Worm (Caenorhabditis elegans) whole organism, young adult: Measurements from ENCODE around the gene col-73.

ENCODE experiments used
- B0336.3 ChIP-seq: fragments of 200-800 bp; sonication (Bioruptor generic); IDR thresholded peaks from 2 replicates; pipeline ENCODE4 v1.3.6; 2022; ENCODE audit warnings: missing genetic modification characterization, missing compliant biosample characterization
- D2030.7 ChIP-seq: fragments of 200-800 bp; sonication (Bioruptor generic); IDR thresholded peaks from 2 replicates; pipeline ENCODE4 v1.3.6; 2022; ENCODE audit warnings: missing genetic modification reagents, missing genetic modification characterization, missing compliant biosample characterization
- F10E7.11 ChIP-seq: sonication (generic microtip); optimal IDR thresholded peaks from 2 replicates; lab custom pipeline; 2017; ENCODE audit warnings: mild to moderate bottlenecking, missing genetic modification characterization, moderate library complexity, missing compliant biosample characterization
- F33H1.4 ChIP-seq: fragments of 200-800 bp; sonication (Bioruptor generic); IDR thresholded peaks from 2 replicates; pipeline ENCODE4 v1.3.6; 2022; ENCODE audit warnings: missing genetic modification reagents, missing genetic modification characterization, missing compliant biosample characterization
- F37B4.10 ChIP-seq: fragments of 200-800 bp; sonication (Bioruptor generic); IDR thresholded peaks from 2 replicates; pipeline ENCODE4 v1.3.6; 2022; ENCODE audit warnings: missing genetic modification characterization, missing compliant biosample characterization
- F39B2.1 ChIP-seq: fragments of 200-800 bp; sonication (Bioruptor generic); IDR thresholded peaks from 2 replicates; pipeline ENCODE4 v1.3.6; 2022; ENCODE audit warnings: missing genetic modification reagents, missing genetic modification characterization, missing compliant biosample characterization
- K12H6.12 ChIP-seq: fragments of 200-800 bp; sonication (Bioruptor generic); optimal IDR thresholded peaks from 2 replicates; lab custom pipeline; 2018; ENCODE audit warnings: mild to moderate bottlenecking, missing genetic modification characterization, missing compliant biosample characterization
- Y56A3A.18 ChIP-seq: fragments of 200-800 bp; sonication (Bioruptor generic); IDR thresholded peaks from 2 replicates; pipeline ENCODE4 v1.3.6; 2022; ENCODE audit warnings: missing genetic modification reagents, missing genetic modification characterization, missing compliant biosample characterization
- akir-1 ChIP-seq: fragments of 200-800 bp; sonication (Bioruptor generic); optimal IDR thresholded peaks from 2 replicates; lab custom pipeline; 2018; ENCODE audit warnings: mild to moderate bottlenecking, missing genetic modification characterization, moderate library complexity, missing compliant biosample characterization
- atf-7 ChIP-seq: sonication (generic microtip); optimal IDR thresholded peaks from 2 replicates; lab custom pipeline; 2017; ENCODE audit warnings: mild to moderate bottlenecking, missing genetic modification characterization, missing compliant biosample characterization
- athp-1 ChIP-seq: sonication (generic microtip); optimal IDR thresholded peaks from 2 replicates; lab custom pipeline; 2017; ENCODE audit warnings: mild to moderate bottlenecking, missing genetic modification characterization, missing compliant biosample characterization
- bed-1 ChIP-seq: fragments of 200-800 bp; sonication (Bioruptor generic); IDR thresholded peaks from 2 replicates; pipeline ENCODE4 v1.3.6; 2022; ENCODE audit warnings: missing genetic modification reagents, missing genetic modification characterization, missing compliant biosample characterization
- bed-2 ChIP-seq: fragments of 200-800 bp; sonication (Bioruptor generic); IDR thresholded peaks from 2 replicates; pipeline ENCODE4 v1.3.6; 2022; ENCODE audit warnings: missing genetic modification reagents, missing genetic modification characterization, missing compliant biosample characterization
- cebp-2 ChIP-seq: fragments of 200-800 bp; sonication (Bioruptor generic); IDR thresholded peaks from 2 replicates; pipeline ENCODE4 v1.3.6; 2022; ENCODE audit warnings: missing genetic modification characterization, missing compliant biosample characterization
- ceh-27 ChIP-seq: fragments of 200-800 bp; sonication (Bioruptor generic); optimal IDR thresholded peaks from 2 replicates; lab custom pipeline; 2018; ENCODE audit warnings: mild to moderate bottlenecking, missing genetic modification characterization, moderate library complexity, missing compliant biosample characterization
- ceh-58 ChIP-seq: fragments of 200-800 bp; sonication (Bioruptor generic); IDR thresholded peaks from 2 replicates; pipeline ENCODE4 v1.3.6; 2022; ENCODE audit warnings: missing genetic modification characterization, missing compliant biosample characterization
- ceh-79 ChIP-seq: sonication (generic microtip); optimal IDR thresholded peaks from 2 replicates; lab custom pipeline; 2017; ENCODE audit warnings: mild to moderate bottlenecking, missing genetic modification characterization, missing compliant biosample characterization
- ceh-91 ChIP-seq: fragments of 200-800 bp; sonication (Bioruptor generic); IDR thresholded peaks from 2 replicates; pipeline ENCODE4 v1.3.6; 2022; ENCODE audit warnings: missing genetic modification reagents, missing genetic modification characterization, missing compliant biosample characterization
- dpl-1 ChIP-seq: fragments of 150-350 bp; optimal IDR thresholded peaks from 2 replicates; lab custom pipeline; 2014; ENCODE audit warnings: missing biosample characterization, missing genetic modification reagents, missing genetic modification characterization
- egl-18 ChIP-seq: fragments of 200-800 bp; sonication (Bioruptor generic); IDR thresholded peaks from 2 replicates; pipeline ENCODE4 v1.3.6; 2022; ENCODE audit warnings: missing genetic modification reagents, missing genetic modification characterization, missing compliant biosample characterization
- egl-44 ChIP-seq: fragments of 200-800 bp; sonication (Bioruptor generic); IDR thresholded peaks from 2 replicates; pipeline ENCODE4 v1.3.6; 2022; ENCODE audit warnings: missing genetic modification reagents, missing genetic modification characterization, missing compliant biosample characterization
- fkh-3 ChIP-seq: sonication (generic microtip); optimal IDR thresholded peaks from 2 replicates; lab custom pipeline; 2016; ENCODE audit warnings: mild to moderate bottlenecking, missing genetic modification characterization, missing compliant biosample characterization
- gei-17 ChIP-seq: fragments of 200-800 bp; sonication (Bioruptor generic); optimal IDR thresholded peaks from 2 replicates; lab custom pipeline; 2018; ENCODE audit warnings: mild to moderate bottlenecking, missing genetic modification characterization, missing compliant biosample characterization
- hmg-1.2 ChIP-seq: fragments of 200-800 bp; sonication (Bioruptor generic); IDR thresholded peaks from 2 replicates; pipeline ENCODE4 v1.3.6; 2022; ENCODE audit warnings: missing genetic modification reagents, missing genetic modification characterization, missing compliant biosample characterization
- hrde-1 ChIP-seq: sonication (generic microtip); optimal IDR thresholded peaks from 2 replicates; lab custom pipeline; 2016; ENCODE audit warnings: missing genetic modification characterization, mild to moderate bottlenecking, missing compliant biosample characterization, moderate library complexity, missing genotype, missing genetic modification reagents, borderline replicate concordance
- lir-1 ChIP-seq: fragments of 200-800 bp; sonication (Bioruptor generic); conservative IDR thresholded peaks from 2 replicates; pipeline ENCODE4 v1.3.6; 2022; ENCODE audit warnings: missing genetic modification reagents, missing genetic modification characterization, missing compliant biosample characterization
- lsl-1 ChIP-seq: fragments of 200-800 bp; sonication (Bioruptor generic); optimal IDR thresholded peaks from 2 replicates; lab custom pipeline; 2018; ENCODE audit warnings: mild to moderate bottlenecking, missing genetic modification characterization, moderate library complexity, missing compliant biosample characterization
- madf-10 ChIP-seq: sonication (generic microtip); optimal IDR thresholded peaks from 2 replicates; lab custom pipeline; 2016; ENCODE audit warnings: mild to moderate bottlenecking, missing genetic modification characterization, missing compliant biosample characterization
- madf-6 ChIP-seq: fragments of 200-800 bp; sonication (Bioruptor generic); IDR thresholded peaks from 2 replicates; pipeline ENCODE4 v1.3.6; 2022; ENCODE audit warnings: missing genetic modification reagents, missing genetic modification characterization, missing compliant biosample characterization
- madf-8 ChIP-seq: fragments of 200-800 bp; sonication (Bioruptor generic); conservative IDR thresholded peaks from 2 replicates; pipeline ENCODE4 v1.3.6; 2022; ENCODE audit warnings: missing genetic modification reagents, missing genetic modification characterization, missing compliant biosample characterization
- mcd-1 ChIP-seq: fragments of 200-800 bp; sonication (Bioruptor generic); IDR thresholded peaks from 2 replicates; pipeline ENCODE4 v1.3.6; 2022; ENCODE audit warnings: missing genetic modification reagents, missing genetic modification characterization, missing compliant biosample characterization
- mel-28 ChIP-seq: sonication (generic microtip); optimal IDR thresholded peaks from 2 replicates; lab custom pipeline; 2016; ENCODE audit warnings: borderline replicate concordance, mild to moderate bottlenecking, missing genetic modification characterization, missing compliant biosample characterization
- nhr-90 ChIP-seq: sonication (generic microtip); optimal IDR thresholded peaks from 2 replicates; lab custom pipeline; 2016; ENCODE audit warnings: missing genotype, mild to moderate bottlenecking, missing genetic modification characterization, missing compliant biosample characterization
- pha-4 ChIP-seq: fragments of 150-350 bp; sonication (generic microtip); optimal IDR thresholded peaks from 2 replicates; lab custom pipeline; 2014; ENCODE audit warnings: missing biosample characterization, missing genetic modification reagents, missing genetic modification characterization
- rec-8 ChIP-seq, 2 experiments: sonication (generic microtip); optimal IDR thresholded peaks; 2 replicates each; lab custom pipeline; 2016; ENCODE audit warnings: mild to moderate bottlenecking in 2 of 2, missing genetic modification characterization in 2 of 2, missing genetic modification reagents in 2 of 2, missing genotype in 2 of 2, missing biosample characterization in 1 of 2, missing compliant biosample characterization in 1 of 2, moderate library complexity in 1 of 2
- sdz-38 ChIP-seq: sonication (generic microtip); optimal IDR thresholded peaks from 2 replicates; lab custom pipeline; 2016; ENCODE audit warnings: missing genotype, missing genetic modification characterization, missing compliant biosample characterization
- snpc-3.4 ChIP-seq: sonication (generic microtip); optimal IDR thresholded peaks from 2 replicates; lab custom pipeline; 2017; ENCODE audit warnings: missing genetic modification characterization, mild to moderate bottlenecking, missing compliant biosample characterization, antibody characterized with exemption, moderate library complexity, missing genotype, missing genetic modification reagents
- tbp1 ChIP-seq: fragments of 200-800 bp; sonication (Bioruptor generic); optimal IDR thresholded peaks from 2 replicates; lab custom pipeline; 2018; ENCODE audit warnings: mild to moderate bottlenecking, missing genetic modification characterization, missing compliant biosample characterization
- tlf-1 ChIP-seq: fragments of 200-800 bp; sonication (Bioruptor generic); optimal IDR thresholded peaks from 2 replicates; lab custom pipeline; 2018; ENCODE audit warnings: mild to moderate bottlenecking, missing genetic modification characterization, missing compliant biosample characterization
- unc-62 ChIP-seq: fragments of 150-350 bp; optimal IDR thresholded peaks from 2 replicates; lab custom pipeline; 2014; ENCODE audit warnings: missing biosample characterization, missing genetic modification reagents, missing genetic modification characterization
- xnd-1 ChIP-seq: sonication (generic microtip); optimal IDR thresholded peaks from 2 replicates; lab custom pipeline; 2016; ENCODE audit warnings: missing genotype, missing genetic modification reagents, missing genetic modification characterization, missing compliant biosample characterization
- zim-3 ChIP-seq: sonication (generic microtip); optimal IDR thresholded peaks from 2 replicates; lab custom pipeline; 2017; ENCODE audit warnings: mild to moderate bottlenecking, missing genetic modification characterization, moderate library complexity, missing compliant biosample characterization
- ztf-18 ChIP-seq: sonication (generic microtip); optimal IDR thresholded peaks from 2 replicates; lab custom pipeline; 2016; ENCODE audit warnings: missing genotype, mild to moderate bottlenecking, missing genetic modification characterization, missing compliant biosample characterization
- ztf-28 ChIP-seq: fragments of 200-800 bp; sonication (Bioruptor generic); IDR thresholded peaks from 2 replicates; pipeline ENCODE4 v1.3.6; 2022; ENCODE audit warnings: missing genetic modification reagents, missing genetic modification characterization, missing compliant biosample characterization
- ztf-6 ChIP-seq: fragments of 200-800 bp; sonication (Bioruptor generic); IDR thresholded peaks from 2 replicates; pipeline ENCODE4 v1.3.6; 2022; ENCODE audit warnings: missing genetic modification reagents, missing genetic modification characterization, missing compliant biosample characterization

col-73 gene

DNA sequence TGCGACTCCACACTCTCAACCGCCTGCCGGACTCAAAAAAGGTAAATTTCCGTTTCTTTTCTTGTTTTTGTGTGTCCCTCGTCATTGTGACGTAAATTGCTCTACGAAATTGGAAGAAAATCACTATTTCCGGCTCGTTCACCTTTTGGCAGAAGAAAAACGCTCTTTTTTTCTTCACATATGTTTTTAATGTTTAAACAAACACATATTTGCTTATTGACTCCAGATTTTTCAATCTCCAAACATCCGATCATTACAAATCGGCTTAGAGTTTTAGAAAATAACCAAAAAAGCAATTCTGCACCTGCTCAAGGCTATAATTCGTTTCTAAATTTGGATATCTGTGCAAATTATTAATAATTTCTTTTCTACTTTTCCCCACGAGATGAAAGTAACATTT, 33.0 kb upstream of the col-73 start:
- no peak for TF ChIP-seq ceh-79 (tag; lab: Kevin White, UChicago)
- TF ChIP-seq dpl-1 = no peak
- TF ChIP-seq egl-44 (GFP tag; lab: Robert Waterston, UW) = no peak
- TF ChIP-seq D2030.7 (GFP tag; lab: Robert Waterston, UW) = no peak
- no peak for TF ChIP-seq F33H1.4
- no peak for TF ChIP-seq atf-7
- TF ChIP-seq madf-8 (GFP tag; lab: Robert Waterston, UW) = no peak
- TF ChIP-seq K12H6.12 (tag; lab: Kevin White, UChicago) = no peak
- no peak for TF ChIP-seq F37B4.10 (GFP tag; lab: Robert Waterston, UW)
- no peak for TF ChIP-seq tlf-1 (GFP tag; lab: Kevin White, UChicago)
- TF ChIP-seq tbp1 (GFP tag; lab: Kevin White, UChicago) = no peak
- TF ChIP-seq gei-17 (GFP tag; lab: Kevin White, UChicago) = no peak
- TF ChIP-seq bed-2 = no peak
- no peak for TF ChIP-seq ceh-27 (GFP tag; lab: Kevin White, UChicago)

ce11 chrII:4905331-4905730, 32.4 kb upstream of the col-73 start:
- TF ChIP-seq F10E7.11 = no peak
- no peak for TF ChIP-seq akir-1 (GFP tag; lab: Kevin White, UChicago)
- peak; percentile 70 for TF ChIP-seq lsl-1 (GFP tag; lab: Kevin White, UChicago)
- TF ChIP-seq Y56A3A.18 (GFP tag; lab: Robert Waterston, UW) = no peak
- TF ChIP-seq madf-6 (GFP tag; lab: Robert Waterston, UW) = peak; percentile 56
- peak; percentile 50; the same call in 1 of the 2 replicates for TF ChIP-seq F33H1.4

ce11 chrII:4904778-4905177, 31.8 kb upstream of the col-73 start, which contains the start of gene btbd-10:
Gene btbd-10, plus strand, starts transcription at chrII:4905008.
- TF ChIP-seq Y56A3A.18 (GFP tag; lab: Robert Waterston, UW) (no peak), unc-62 (GFP tag; lab: Kevin White, UChicago) (peak; percentile 67), pha-4 (peak; percentile 7)
- TF ChIP-seq, all 124 proteins: peak for 2

DNA sequence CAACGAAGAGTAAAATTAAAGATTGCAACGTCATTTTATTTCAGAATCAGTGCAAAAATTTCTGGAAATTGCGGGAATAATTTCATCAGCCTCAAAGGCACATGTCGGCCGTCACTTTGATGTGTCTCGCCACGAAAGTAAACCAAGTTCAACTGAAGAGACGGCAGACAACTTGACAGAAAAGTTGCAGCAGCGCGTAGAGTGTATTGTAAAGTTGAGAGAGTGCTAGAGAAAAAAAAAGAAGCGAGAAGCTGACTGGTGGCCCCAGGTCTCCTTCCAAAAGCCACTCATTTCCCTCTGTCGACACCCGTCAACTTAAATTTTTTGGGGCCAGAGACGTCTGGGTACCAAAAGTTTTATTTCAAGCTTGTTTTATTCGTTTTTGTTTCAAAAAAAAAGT, 31.3 kb upstream of the col-73 start:
- no peak for TF ChIP-seq sdz-38 (tag; lab: Kevin White, UChicago)
- TF ChIP-seq egl-18 (GFP tag; lab: Robert Waterston, UW) = no peak
- no peak for TF ChIP-seq zim-3
- TF ChIP-seq snpc-3.4 (tag; lab: Kevin White, UChicago) = peak; percentile 60
- peak; percentile 40 for TF ChIP-seq madf-10 (tag; lab: Kevin White, UChicago)
- peak; percentile 70 for TF ChIP-seq mcd-1 (GFP tag; lab: Robert Waterston, UW)
- TF ChIP-seq hmg-1.2 (GFP tag; lab: Robert Waterston, UW) = peak; percentile 94
- TF ChIP-seq B0336.3 = no peak; the same call in 1 of the 2 replicates
- TF ChIP-seq lir-1 (GFP tag; lab: Robert Waterston, UW) = 0 out of 2 replicates have a peak, but pooled peaks have one; percentile 10
- TF ChIP-seq ztf-28 = no peak
- TF ChIP-seq ceh-91 (GFP tag; lab: Robert Waterston, UW) = peak; percentile 39; the same call in 1 of the 2 replicates
- no peak for TF ChIP-seq athp-1 (tag; lab: Kevin White, UChicago)
- TF ChIP-seq ztf-6 (GFP tag; lab: Robert Waterston, UW) = no peak
- TF ChIP-seq ztf-18 (tag; lab: Kevin White, UChicago) = peak; percentile 17
- TF ChIP-seq F39B2.1 (GFP tag; lab: Robert Waterston, UW) = no peak
- TF ChIP-seq ceh-58 (GFP tag; lab: Robert Waterston, UW) = no peak
- no peak for TF ChIP-seq cebp-2 (GFP tag; lab: Robert Waterston, UW)
- peak; percentile 62 for TF ChIP-seq tbp1 (GFP tag; lab: Kevin White, UChicago)
- no peak for TF ChIP-seq rec-8 (tag; optimal IDR thresholded peaks at IDR 0.05; lab: Kevin White, UChicago)
- TF ChIP-seq D2030.7 (GFP tag; lab: Robert Waterston, UW) = peak; percentile 69
- no peak for TF ChIP-seq bed-1 (GFP tag; lab: Robert Waterston, UW)
- no peak for TF ChIP-seq hrde-1 (tag; lab: Kevin White, UChicago)
- no peak for TF ChIP-seq mel-28 (tag; lab: Kevin White, UChicago)
- no peak for TF ChIP-seq fkh-3 (tag; lab: Kevin White, UChicago)
- TF ChIP-seq nhr-90 = no peak
- peak; percentile 26 for TF ChIP-seq xnd-1 (tag; lab: Kevin White, UChicago)
